Fruit fly (Drosophila melanogaster) whole organism, embryonic: Measurements from ENCODE around the gene CG2608.

ENCODE experiments used
- Asciz ChIP-seq: fragments of 200-800 bp; sonication (Bioruptor generic); optimal IDR thresholded peaks from 2 replicates; lab custom pipeline; 2017; ENCODE audit warnings: missing biosample characterization, mild to moderate bottlenecking, missing genetic modification characterization, missing genetic modification reagents
- Awh ChIP-seq: fragments of 200-800 bp; sonication (Bioruptor generic); IDR thresholded peaks from 2 replicates; pipeline ENCODE4, ENCODE4 v1.3.6; 2022; ENCODE audit warnings: missing biosample characterization, missing genetic modification characterization
- CG13296 ChIP-seq: fragments of 200-800 bp; sonication (Bioruptor generic); optimal IDR thresholded peaks from 3 replicates; lab custom pipeline; 2018; ENCODE audit warnings: missing biosample characterization, mild to moderate bottlenecking, missing genetic modification characterization
- CG14441 ChIP-seq: fragments of 200-800 bp; sonication (Bioruptor generic); IDR thresholded peaks from 2 replicates; pipeline ENCODE4 v1.3.6; 2022; ENCODE audit warnings: missing biosample characterization, missing genetic modification characterization
- CG15011 ChIP-seq: fragments of 200-800 bp; sonication (Bioruptor generic); optimal IDR thresholded peaks from 3 replicates; lab custom pipeline; 2018; ENCODE audit warnings: missing biosample characterization, mild to moderate bottlenecking, missing genetic modification characterization
- CG15696 ChIP-seq: fragments of 200-800 bp; sonication (Bioruptor generic); optimal IDR thresholded peaks from 2 replicates; lab custom pipeline; 2019; ENCODE audit warnings: missing biosample characterization, mild to moderate bottlenecking, missing genetic modification characterization, moderate library complexity
- CG17328 ChIP-seq: fragments of 200-800 bp; sonication (Bioruptor generic); IDR thresholded peaks from 2 replicates; pipeline ENCODE4 v1.3.6; 2022; ENCODE audit warnings: missing biosample characterization, missing genetic modification characterization
- CG17361 ChIP-seq: fragments of 200-800 bp; sonication (Bioruptor generic); IDR thresholded peaks from 3 replicates; pipeline ENCODE4 v1.3.6; 2022; ENCODE audit warnings: missing biosample characterization, missing genetic modification characterization
- CG31441 ChIP-seq: fragments of 200-800 bp; sonication (Bioruptor generic); IDR thresholded peaks from 2 replicates; pipeline ENCODE4 v1.3.6; 2022; ENCODE audit warnings: missing biosample characterization, missing genetic modification characterization
- CG32767 ChIP-seq: fragments of 200-800 bp; sonication (Bioruptor generic); IDR thresholded peaks from 2 replicates; pipeline ENCODE4 v1.3.6; 2022; ENCODE audit warnings: missing biosample characterization, missing genetic modification characterization
- CG43689 ChIP-seq: fragments of 200-800 bp; sonication (Bioruptor generic); IDR thresholded peaks from 2 replicates; pipeline ENCODE4 v1.3.6; 2022; ENCODE audit warnings: missing biosample characterization, missing genetic modification characterization
- CG7372 ChIP-seq: fragments of 200-800 bp; sonication (Bioruptor generic); IDR thresholded peaks from 2 replicates; pipeline ENCODE4 v1.3.6; 2022; ENCODE audit warnings: missing biosample characterization, missing genetic modification characterization
- CG7928 ChIP-seq: fragments of 200-800 bp; sonication (Bioruptor generic); optimal IDR thresholded peaks from 2 replicates; lab custom pipeline; 2017; ENCODE audit warnings: missing biosample characterization, mild to moderate bottlenecking, missing genetic modification characterization
- CG8944 ChIP-seq: fragments of 200-800 bp; sonication (Bioruptor generic); optimal IDR thresholded peaks from 3 replicates; lab custom pipeline; 2016; ENCODE audit warnings: missing biosample characterization, missing genetic modification characterization
- CHES-1-like ChIP-seq: fragments of 200-800 bp; sonication (Bioruptor generic); optimal IDR thresholded peaks from 2 replicates; lab custom pipeline; 2016; ENCODE audit warnings: missing biosample characterization, missing genetic modification characterization
- Dfd ChIP-seq, 2 experiments: fragments of >200 bp; optimal IDR thresholded peaks; 2 replicates each; lab custom pipeline; 2017; ENCODE audit warnings: missing biosample characterization in 2 of 2, missing genetic modification characterization in 2 of 2
- Doc3 ChIP-seq: fragments of 200-800 bp; sonication (Bioruptor generic); IDR thresholded peaks from 3 replicates; pipeline ENCODE4 v1.3.6; 2022; ENCODE audit warnings: missing biosample characterization, missing genetic modification characterization; ENCODE audit not compliant: partially characterized antibody
- E2f1 ChIP-seq: fragments of 200-800 bp; sonication (Bioruptor generic); IDR thresholded peaks from 2 replicates; pipeline ENCODE4 v1.3.6; 2022; ENCODE audit warnings: missing biosample characterization, missing genetic modification characterization
- Elba2 ChIP-seq: fragments of 200-800 bp; sonication (Bioruptor generic); optimal IDR thresholded peaks from 3 replicates; lab custom pipeline; 2016; ENCODE audit warnings: missing biosample characterization, missing genetic modification characterization
- HLH4C ChIP-seq: fragments of 200-800 bp; sonication (Bioruptor generic); IDR thresholded peaks from 3 replicates; pipeline ENCODE4 v1.3.6; 2022; ENCODE audit warnings: missing biosample characterization, missing genetic modification characterization; ENCODE audit not compliant: partially characterized antibody
- HLH54F ChIP-seq: fragments of 200-800 bp; sonication (Bioruptor generic); optimal IDR thresholded peaks from 3 replicates; lab custom pipeline; 2016; ENCODE audit warnings: missing biosample characterization, missing genetic modification characterization
- HmgZ ChIP-seq: fragments of 200-800 bp; sonication (Bioruptor generic); optimal IDR thresholded peaks from 2 replicates; lab custom pipeline; 2018; ENCODE audit warnings: missing biosample characterization, mild to moderate bottlenecking, missing genetic modification characterization
- Meics ChIP-seq: fragments of 200-800 bp; sonication (Bioruptor generic); optimal IDR thresholded peaks from 2 replicates; lab custom pipeline; 2017; ENCODE audit warnings: missing biosample characterization, mild to moderate bottlenecking, missing genetic modification characterization
- Mes4 ChIP-seq: fragments of 200-800 bp; sonication (Bioruptor generic); optimal IDR thresholded peaks from 2 replicates; lab custom pipeline; 2016; ENCODE audit warnings: missing biosample characterization, missing genetic modification characterization
- NFAT ChIP-seq: fragments of 200-800 bp; sonication (Bioruptor generic); IDR thresholded peaks from 2 replicates; pipeline ENCODE4 v1.3.6; 2022; ENCODE audit warnings: missing biosample characterization, missing genetic modification characterization
- amos ChIP-seq: fragments of 200-800 bp; sonication (Bioruptor generic); IDR thresholded peaks from 2 replicates; pipeline ENCODE4 v1.3.6; 2022; ENCODE audit warnings: missing biosample characterization, missing genetic modification characterization; ENCODE audit not compliant: partially characterized antibody
- ap ChIP-seq: fragments of 200-800 bp; sonication (Bioruptor generic); IDR thresholded peaks from 2 replicates; pipeline ENCODE4 v1.3.6; 2022; ENCODE audit warnings: missing biosample characterization, missing genetic modification characterization
- ase ChIP-seq: fragments of 200-800 bp; sonication (Bioruptor generic); IDR thresholded peaks from 3 replicates; pipeline ENCODE4 v1.3.6; 2022; ENCODE audit warnings: missing biosample characterization, missing genetic modification characterization
- cg ChIP-seq: fragments of 200-800 bp; sonication (Bioruptor generic); optimal IDR thresholded peaks from 3 replicates; lab custom pipeline; 2019; ENCODE audit warnings: missing biosample characterization, mild to moderate bottlenecking, missing genetic modification characterization, moderate library complexity
- ci ChIP-seq: fragments of 200-800 bp; sonication (Bioruptor generic); IDR thresholded peaks from 3 replicates; pipeline ENCODE4 v1.3.6; 2022; ENCODE audit warnings: missing biosample characterization, missing genetic modification characterization
- crp ChIP-seq, 2 experiments: fragments of 200-800 bp; sonication (Bioruptor generic); optimal IDR thresholded peaks; 2 replicates in 1 of 2; 3 replicates in 1 of 2; lab custom pipeline; 2017; ENCODE audit warnings: missing biosample characterization in 2 of 2, missing genetic modification characterization in 2 of 2, mild to moderate bottlenecking in 1 of 2, moderate library complexity in 1 of 2
- dati ChIP-seq: fragments of 200-800 bp; sonication (Bioruptor generic); IDR thresholded peaks from 2 replicates; pipeline ENCODE4 v1.3.6; 2022; ENCODE audit warnings: missing biosample characterization, missing genetic modification characterization
- dmrt99B ChIP-seq: fragments of 200-800 bp; sonication (Bioruptor generic); optimal IDR thresholded peaks from 2 replicates; lab custom pipeline; 2018; ENCODE audit warnings: missing biosample characterization, mild to moderate bottlenecking, missing genetic modification characterization, moderate library complexity
- esg ChIP-seq: fragments of 200-800 bp; sonication (Bioruptor generic); conservative IDR thresholded peaks from 2 replicates; pipeline ENCODE4 v1.3.6; 2022; ENCODE audit warnings: missing biosample characterization, missing genetic modification characterization
- ewg ChIP-seq: fragments of 200-800 bp; sonication (Bioruptor generic); optimal IDR thresholded peaks from 3 replicates; lab custom pipeline; 2017; ENCODE audit warnings: mild to moderate bottlenecking, missing biosample characterization, missing genetic modification reagents, missing genetic modification characterization
- fd102C ChIP-seq: fragments of 200-800 bp; sonication (Bioruptor generic); optimal IDR thresholded peaks from 2 replicates; lab custom pipeline; 2018; ENCODE audit warnings: missing biosample characterization, mild to moderate bottlenecking, missing genetic modification characterization, moderate library complexity
- fd64A ChIP-seq: fragments of 200-800 bp; sonication (Bioruptor generic); optimal IDR thresholded peaks from 3 replicates; lab custom pipeline; 2018; ENCODE audit warnings: missing biosample characterization, mild to moderate bottlenecking, missing genetic modification characterization
- fd96Cb ChIP-seq: fragments of 200-800 bp; sonication (Bioruptor generic); optimal IDR thresholded peaks from 2 replicates; lab custom pipeline; 2018; ENCODE audit warnings: missing biosample characterization, mild to moderate bottlenecking, missing genetic modification characterization, moderate library complexity
- gce ChIP-seq: fragments of 200-800 bp; sonication (Bioruptor generic); IDR thresholded peaks from 3 replicates; pipeline ENCODE4 v1.3.6; 2022; ENCODE audit warnings: missing biosample characterization, missing genetic modification characterization
- oc ChIP-seq: fragments of 200-800 bp; sonication (Bioruptor generic); optimal IDR thresholded peaks from 2 replicates; lab custom pipeline; 2018; ENCODE audit warnings: missing biosample characterization, mild to moderate bottlenecking, missing genetic modification characterization, moderate library complexity
- peb ChIP-seq: fragments of 200-800 bp; sonication (Bioruptor generic); IDR thresholded peaks from 2 replicates; pipeline ENCODE4 v1.3.6; 2022; ENCODE audit warnings: missing biosample characterization, missing genetic modification characterization
- repo ChIP-seq: fragments of 200-800 bp; sonication (Bioruptor generic); optimal IDR thresholded peaks from 2 replicates; lab custom pipeline; 2016; ENCODE audit warnings: missing biosample characterization, missing genetic modification characterization
- schlank ChIP-seq: fragments of 200-800 bp; sonication (Bioruptor generic); optimal IDR thresholded peaks from 2 replicates; lab custom pipeline; 2018; ENCODE audit warnings: missing biosample characterization, mild to moderate bottlenecking, missing genetic modification characterization
- scrt ChIP-seq: fragments of 200-800 bp; sonication (Bioruptor generic); optimal IDR thresholded peaks from 2 replicates; lab custom pipeline; 2018; ENCODE audit warnings: missing biosample characterization, mild to moderate bottlenecking, missing genetic modification characterization, moderate library complexity
- sens-2 ChIP-seq: fragments of 200-800 bp; sonication (Bioruptor generic); IDR thresholded peaks from 2 replicates; pipeline ENCODE4 v1.3.6; 2022; ENCODE audit warnings: missing biosample characterization, missing genetic modification characterization
- sima ChIP-seq: fragments of 200-800 bp; sonication (Bioruptor generic); optimal IDR thresholded peaks from 2 replicates; lab custom pipeline; 2016; ENCODE audit warnings: missing biosample characterization, missing genetic modification characterization
- sisA ChIP-seq: fragments of 200-800 bp; sonication (Bioruptor generic); IDR thresholded peaks from 2 replicates; pipeline ENCODE4 v1.3.6; 2022; ENCODE audit warnings: missing biosample characterization, missing genetic modification characterization
- sna ChIP-seq: fragments of 200-800 bp; sonication (Bioruptor generic); IDR thresholded peaks from 2 replicates; pipeline ENCODE4 v1.3.6; 2022; ENCODE audit warnings: missing biosample characterization, missing genetic modification characterization; ENCODE audit not compliant: partially characterized antibody
- tx ChIP-seq: fragments of 200-800 bp; sonication (Bioruptor generic); optimal IDR thresholded peaks from 2 replicates; lab custom pipeline; 2016; ENCODE audit warnings: missing biosample characterization, missing genetic modification characterization
- unc-4 ChIP-seq: fragments of 200-800 bp; sonication (Bioruptor generic); IDR thresholded peaks from 2 replicates; pipeline ENCODE4 v1.3.6; 2022; ENCODE audit warnings: missing biosample characterization, missing genetic modification characterization; ENCODE audit not compliant: partially characterized antibody

The CG2608 gene

dm6 chr2L:20645394-20645869 is at the start of gene CG2608, which contains the start of gene phr6-4 (continued):
- peak; percentile 50; the same call in 1 of the 2 replicates for TF ChIP-seq CG43689 (GFP tag; lab: Robert Waterston, UW)
- TF ChIP-seq CG14441 (GFP tag; lab: Robert Waterston, UW) = peak; percentile 78
- TF ChIP-seq E2f1 (GFP tag; lab: Robert Waterston, UW) = peak; percentile 85
- TF ChIP-seq HmgZ (tag; lab: Kevin White, UChicago) = peak; percentile 94
- TF ChIP-seq scrt = peak; percentile 82
- TF ChIP-seq fd96Cb (tag; lab: Kevin White, UChicago) = peak; percentile 89
- peak; percentile 72 for TF ChIP-seq Awh
- no peak for TF ChIP-seq Doc3 (GFP tag; lab: Robert Waterston, UW)
- TF ChIP-seq ap (GFP tag; lab: Robert Waterston, UW) = peak; percentile 60; the same call in 1 of the 2 replicates
- TF ChIP-seq Dfd (GFP tag; optimal IDR thresholded peaks at IDR 0.05; lab: Kevin White, UChicago) = no peak
- peak; percentile 30; the same call in 1 of the 2 replicates for TF ChIP-seq sens-2 (GFP tag; lab: Robert Waterston, UW)
- peak; percentile 76 for TF ChIP-seq CG17328 (GFP tag; lab: Robert Waterston, UW)
- TF ChIP-seq peb (GFP tag; lab: Robert Waterston, UW) = peak; percentile 67; the same call in 1 of the 2 replicates
- peak; percentile 83 for TF ChIP-seq NFAT (GFP tag; lab: Robert Waterston, UW)
- TF ChIP-seq tx (GFP tag; lab: Kevin White, UChicago) = peak; percentile 81
- TF ChIP-seq schlank (tag; lab: Kevin White, UChicago) = peak; percentile 71
- peak; percentile 77 for TF ChIP-seq ase
- peak; percentile 83 for TF ChIP-seq Mes4
- 0 out of 3 replicates have a peak, but pooled peaks have one; percentile 62 for TF ChIP-seq gce (GFP tag; lab: Robert Waterston, UW)
- TF ChIP-seq CG32767 (GFP tag; lab: Robert Waterston, UW) = peak; percentile 87
- peak; percentile 80 for TF ChIP-seq sisA (GFP tag; lab: Robert Waterston, UW)
- no peak for TF ChIP-seq Elba2 (GFP tag; lab: Kevin White, UChicago)
- peak; percentile 71 for TF ChIP-seq CG7928 (GFP tag; lab: Kevin White, UChicago)
- TF ChIP-seq fd102C (GFP tag; lab: Kevin White, UChicago) = no peak
- TF ChIP-seq ewg = peak; percentile 80
- peak; percentile 94 for TF ChIP-seq CG31441
- TF ChIP-seq sima (GFP tag; lab: Kevin White, UChicago) = peak; percentile 24
- peak; percentile 91 for TF ChIP-seq HLH54F (GFP tag; lab: Kevin White, UChicago)
- TF ChIP-seq dati (GFP tag; lab: Robert Waterston, UW) = peak; percentile 57; the same call in 1 of the 2 replicates
- no peak for TF ChIP-seq cg (GFP tag; lab: Kevin White, UChicago)
- TF ChIP-seq CG15011 (GFP tag; lab: Kevin White, UChicago) = peak; percentile 89
- TF ChIP-seq esg (GFP tag; lab: Robert Waterston, UW) = peak; percentile 82
- peak; percentile 53 to 89 for TF ChIP-seq crp (GFP tag; optimal IDR thresholded peaks at IDR 0.05; lab: Kevin White, UChicago)
- no peak for TF ChIP-seq oc (tag; lab: Kevin White, UChicago)
- peak; percentile 87 for TF ChIP-seq CG8944 (GFP tag; lab: Kevin White, UChicago)
- peak; percentile 87; the same call in 2 of the 3 replicates for TF ChIP-seq ci (GFP tag; lab: Robert Waterston, UW)
- peak; percentile 87 for TF ChIP-seq CG15696
- TF ChIP-seq CHES-1-like (GFP tag; lab: Kevin White, UChicago) = peak; percentile 83
- peak; percentile 75 for TF ChIP-seq fd64A
- peak; percentile 93 for TF ChIP-seq Meics
- peak; percentile 97 for TF ChIP-seq CG17361
- peak; percentile 93 for TF ChIP-seq dmrt99B
- no peak for TF ChIP-seq sna (GFP tag; lab: Robert Waterston, UW)
- TF ChIP-seq HLH4C (GFP tag; lab: Robert Waterston, UW) = no peak
- TF ChIP-seq unc-4 (GFP tag; lab: Robert Waterston, UW) = no peak
- no peak for TF ChIP-seq amos (GFP tag; lab: Robert Waterston, UW)
- peak; percentile 92 for TF ChIP-seq CG13296 (GFP tag; lab: Kevin White, UChicago)
- TF ChIP-seq CG7372 (GFP tag; lab: Robert Waterston, UW) = peak; percentile 84
- peak; percentile 66 for TF ChIP-seq repo (GFP tag; lab: Kevin White, UChicago)
- peak; percentile 91 for TF ChIP-seq Asciz (GFP tag; lab: Kevin White, UChicago)
